Worm (Caenorhabditis elegans) whole organism, L4/young adult: Measurements from ENCODE around the gene clp-9.

Source experiments
- W03F9.2 ChIP-seq: fragments of 150-350 bp; optimal IDR thresholded peaks from 2 replicates; lab custom pipeline; 2014; ENCODE audit warnings: missing biosample characterization, missing genetic modification characterization
- him-1 ChIP-seq: sonication (generic microtip); optimal IDR thresholded peaks from 2 replicates; lab custom pipeline; 2016; ENCODE audit warnings: missing genotype, missing genetic modification reagents, missing genetic modification characterization, missing compliant biosample characterization

- TF ChIP-seq him-1 (tag; lab: Kevin White, UChicago) (no peak), W03F9.2 (tag; lab: Kevin White, UChicago) (no peak)
Observed at ce11 chrV:9855920-9856852, 29.6 kb downstream of the clp-9 start.
